Fruit fly (Drosophila melanogaster) whole organism, embryonic: Measurements from ENCODE around the gene CG14883.

Source experiments
- ATbp ChIP-seq: fragments of 200-800 bp; sonication (Bioruptor generic); optimal IDR thresholded peaks from 2 replicates; lab custom pipeline; 2017; ENCODE audit warnings: missing biosample characterization, mild to moderate bottlenecking, missing genetic modification characterization, missing genetic modification reagents
- BEAF-32 ChIP-seq: fragments of 200-800 bp; sonication (Bioruptor generic); optimal IDR thresholded peaks from 3 replicates; lab custom pipeline; 2017; ENCODE audit warnings: missing biosample characterization, missing genetic modification characterization, mild to moderate bottlenecking, moderate library complexity, missing genetic modification reagents
- CG10654 ChIP-seq: fragments of 200-800 bp; sonication (Bioruptor generic); optimal IDR thresholded peaks from 2 replicates; lab custom pipeline; 2016; ENCODE audit warnings: missing biosample characterization, missing genetic modification characterization
- CG11560 ChIP-seq: fragments of 200-800 bp; sonication (Bioruptor generic); IDR thresholded peaks from 3 replicates; pipeline ENCODE4 v1.3.6; 2022; ENCODE audit warnings: missing biosample characterization, missing genetic modification characterization
- CG12104 ChIP-seq: fragments of 200-800 bp; sonication (Bioruptor generic); optimal IDR thresholded peaks from 3 replicates; lab custom pipeline; 2016; ENCODE audit warnings: missing biosample characterization, missing genetic modification characterization
- CG12219 ChIP-seq: fragments of 200-800 bp; sonication (Bioruptor generic); optimal IDR thresholded peaks from 3 replicates; lab custom pipeline; 2018; ENCODE audit warnings: missing biosample characterization, mild to moderate bottlenecking, missing genetic modification characterization
- CG12299 ChIP-seq: fragments of 200-800 bp; sonication (Bioruptor generic); optimal IDR thresholded peaks from 2 replicates; lab custom pipeline; 2018; ENCODE audit warnings: missing biosample characterization, mild to moderate bottlenecking, missing genetic modification characterization
- CG13775 ChIP-seq: fragments of 200-800 bp; sonication (Bioruptor generic); optimal IDR thresholded peaks from 3 replicates; lab custom pipeline; 2017; ENCODE audit warnings: missing biosample characterization, mild to moderate bottlenecking, missing genetic modification characterization
- CG16779 ChIP-seq: fragments of 200-800 bp; sonication (Bioruptor generic); IDR thresholded peaks from 2 replicates; pipeline ENCODE4 v1.3.6; 2022; ENCODE audit warnings: missing biosample characterization, missing genetic modification characterization
- CG17385 ChIP-seq: fragments of 200-800 bp; sonication (Bioruptor generic); optimal IDR thresholded peaks from 3 replicates; lab custom pipeline; 2018; ENCODE audit warnings: missing biosample characterization, mild to moderate bottlenecking, missing genetic modification characterization
- CG1792 ChIP-seq: fragments of 200-800 bp; sonication (Bioruptor generic); optimal IDR thresholded peaks from 2 replicates; lab custom pipeline; 2016; ENCODE audit warnings: missing biosample characterization, missing genetic modification characterization
- CG18599 ChIP-seq: fragments of 200-800 bp; sonication (Bioruptor generic); optimal IDR thresholded peaks from 3 replicates; lab custom pipeline; 2017; ENCODE audit warnings: missing biosample characterization, missing genetic modification characterization, mild to moderate bottlenecking, moderate library complexity, missing genetic modification reagents
- CG2875 ChIP-seq: fragments of 200-800 bp; sonication (Bioruptor generic); optimal IDR thresholded peaks from 2 replicates; lab custom pipeline; 2017; ENCODE audit warnings: missing biosample characterization, mild to moderate bottlenecking, missing genetic modification characterization, missing genetic modification reagents
- CG3726 ChIP-seq: fragments of 200-800 bp; sonication (Bioruptor generic); IDR thresholded peaks from 3 replicates; pipeline ENCODE4, ENCODE4 v1.3.6; 2022; ENCODE audit warnings: missing biosample characterization, missing genetic modification characterization
- CG43689 ChIP-seq: fragments of 200-800 bp; sonication (Bioruptor generic); IDR thresholded peaks from 2 replicates; pipeline ENCODE4 v1.3.6; 2022; ENCODE audit warnings: missing biosample characterization, missing genetic modification characterization
- CG6791 ChIP-seq: fragments of 200-800 bp; sonication (Bioruptor generic); IDR thresholded peaks from 3 replicates; pipeline ENCODE4 v1.3.6; 2022; ENCODE audit warnings: missing biosample characterization, missing genetic modification characterization; ENCODE audit not compliant: partially characterized antibody
- CG6813 ChIP-seq: fragments of 200-800 bp; sonication (Bioruptor generic); optimal IDR thresholded peaks from 2 replicates; lab custom pipeline; 2017; ENCODE audit warnings: missing biosample characterization, missing genetic modification characterization, mild to moderate bottlenecking, moderate library complexity, missing genetic modification reagents
- CG8089 ChIP-seq: fragments of 200-800 bp; sonication (Bioruptor generic); optimal IDR thresholded peaks from 3 replicates; lab custom pipeline; 2016; ENCODE audit warnings: missing biosample characterization, missing genetic modification characterization
- CG8281 ChIP-seq: fragments of 200-800 bp; sonication (Bioruptor generic); optimal IDR thresholded peaks from 2 replicates; lab custom pipeline; 2018; ENCODE audit warnings: missing biosample characterization, mild to moderate bottlenecking, missing genetic modification characterization, moderate library complexity
- CG8359 ChIP-seq: fragments of 200-800 bp; sonication (Bioruptor generic); optimal IDR thresholded peaks from 2 replicates; lab custom pipeline; 2017; ENCODE audit warnings: missing biosample characterization, mild to moderate bottlenecking, missing genetic modification characterization, borderline replicate concordance
- CG9817 ChIP-seq: fragments of 200-800 bp; sonication (Bioruptor generic); optimal IDR thresholded peaks from 2 replicates; lab custom pipeline; 2018; ENCODE audit warnings: missing biosample characterization, mild to moderate bottlenecking, missing genetic modification characterization, moderate library complexity
- CkIIα-i1 ChIP-seq: fragments of 200-800 bp; sonication (Bioruptor generic); IDR thresholded peaks from 2 replicates; pipeline ENCODE4 v1.3.6; 2022; ENCODE audit warnings: missing biosample characterization, missing genetic modification characterization
- HLH3B ChIP-seq: fragments of 200-800 bp; sonication (Bioruptor generic); IDR thresholded peaks from 2 replicates; pipeline ENCODE4 v1.3.6; 2022; ENCODE audit warnings: missing biosample characterization, missing genetic modification characterization
- Hsf ChIP-seq: fragments of 200-800 bp; sonication (Bioruptor generic); optimal IDR thresholded peaks from 3 replicates; lab custom pipeline; 2016; ENCODE audit warnings: missing biosample characterization, missing genetic modification characterization
- NC2α ChIP-seq: fragments of 200-800 bp; sonication (Bioruptor generic); optimal IDR thresholded peaks from 2 replicates; lab custom pipeline; 2016; ENCODE audit warnings: missing biosample characterization, missing genetic modification characterization
- NfI ChIP-seq: fragments of 200-800 bp; sonication (Bioruptor generic); optimal IDR thresholded peaks from 3 replicates; lab custom pipeline; 2018; ENCODE audit warnings: missing biosample characterization, mild to moderate bottlenecking, missing genetic modification characterization, moderate library complexity
- Rfx ChIP-seq: fragments of 200-800 bp; sonication (Bioruptor generic); IDR thresholded peaks from 2 replicates; pipeline ENCODE4 v1.3.6; 2022; ENCODE audit warnings: missing biosample characterization, missing genetic modification characterization
- Sox102F ChIP-seq: fragments of 200-800 bp; sonication (Bioruptor generic); optimal IDR thresholded peaks from 2 replicates; lab custom pipeline; 2018; ENCODE audit warnings: missing biosample characterization, mild to moderate bottlenecking, missing genetic modification characterization, moderate library complexity
- Xbp1 ChIP-seq: fragments of 200-800 bp; sonication (Bioruptor generic); optimal IDR thresholded peaks from 3 replicates; lab custom pipeline; 2016; ENCODE audit warnings: missing biosample characterization, mild to moderate bottlenecking, missing genetic modification characterization
- ap ChIP-seq: fragments of 200-800 bp; sonication (Bioruptor generic); IDR thresholded peaks from 2 replicates; pipeline ENCODE4 v1.3.6; 2022; ENCODE audit warnings: missing biosample characterization, missing genetic modification characterization
- br ChIP-seq: fragments of >200 bp; optimal IDR thresholded peaks from 2 replicates; lab custom pipeline; 2017
- bsh ChIP-seq, 2 experiments: fragments of 200-800 bp; sonication (Bioruptor generic); optimal IDR thresholded peaks; 2 replicates each; lab custom pipeline; 2017 to 2018; ENCODE audit warnings: mild to moderate bottlenecking in 2 of 2, missing biosample characterization in 2 of 2, missing genetic modification characterization in 2 of 2, moderate library complexity in 1 of 2
- cad ChIP-seq: fragments of >200 bp; optimal IDR thresholded peaks from 2 replicates; lab custom pipeline; 2017; ENCODE audit warnings: missing biosample characterization, missing genetic modification characterization
- cato ChIP-seq: fragments of 200-800 bp; sonication (Bioruptor generic); optimal IDR thresholded peaks from 2 replicates; lab custom pipeline; 2016; ENCODE audit warnings: missing biosample characterization, missing genetic modification characterization, borderline replicate concordance
- croc ChIP-seq: fragments of 200-800 bp; sonication (Bioruptor generic); conservative IDR thresholded peaks from 3 replicates; pipeline ENCODE4 v1.3.6; 2022; ENCODE audit warnings: missing biosample characterization, missing genetic modification characterization
- crp ChIP-seq, 2 experiments: fragments of 200-800 bp; sonication (Bioruptor generic); optimal IDR thresholded peaks; 2 replicates in 1 of 2; 3 replicates in 1 of 2; lab custom pipeline; 2017; ENCODE audit warnings: missing biosample characterization in 2 of 2, missing genetic modification characterization in 2 of 2, mild to moderate bottlenecking in 1 of 2, moderate library complexity in 1 of 2
- da ChIP-seq: fragments of 200-800 bp; sonication (Bioruptor generic); optimal IDR thresholded peaks from 2 replicates; lab custom pipeline; 2016; ENCODE audit warnings: missing biosample characterization, missing genetic modification characterization
- fd3F ChIP-seq: fragments of 200-800 bp; sonication (Bioruptor generic); optimal IDR thresholded peaks from 2 replicates; lab custom pipeline; 2018; ENCODE audit warnings: missing biosample characterization, mild to moderate bottlenecking, missing genetic modification characterization, moderate library complexity
- gcm2 ChIP-seq: fragments of 200-800 bp; sonication (Bioruptor generic); optimal IDR thresholded peaks from 2 replicates; lab custom pipeline; 2016; ENCODE audit warnings: missing biosample characterization, missing genetic modification characterization
- inv ChIP-seq: fragments of 200-800 bp; sonication (Bioruptor generic); IDR thresholded peaks from 2 replicates; pipeline ENCODE4 v1.3.6; 2022; ENCODE audit warnings: missing biosample characterization, missing genetic modification characterization; ENCODE audit not compliant: partially characterized antibody
- lov ChIP-seq, 2 experiments: fragments of 200-800 bp in 1 of 2; fragments of >200 bp in 1 of 2; sonication (Bioruptor generic) in 1 of 2; IDR thresholded peaks in 1 of 2; optimal IDR thresholded peaks in 1 of 2; 2 replicates in 1 of 2; 3 replicates in 1 of 2; pipeline versions ENCODE4 v1.3.6 to Lab custom; 2017 to 2022; ENCODE audit warnings: missing biosample characterization in 1 of 2, missing genetic modification characterization in 1 of 2
- prd ChIP-seq, 3 experiments: fragments of >200 bp in 2 of 3; fragments of 200-800 bp in 1 of 3; sonication (Bioruptor generic) in 1 of 3; optimal IDR thresholded peaks in 2 of 3; IDR thresholded peaks in 1 of 3; 2 replicates in 2 of 3; 3 replicates in 1 of 3; pipeline versions ENCODE4 v1.3.6 to Lab custom; 2017 to 2022; ENCODE audit warnings: missing biosample characterization in 1 of 3, missing genetic modification characterization in 1 of 3
- psq ChIP-seq: fragments of 200-800 bp; sonication (Bioruptor generic); optimal IDR thresholded peaks from 2 replicates; lab custom pipeline; 2017; ENCODE audit warnings: missing biosample characterization, missing genetic modification characterization
- ro ChIP-seq: fragments of 200-800 bp; sonication (Bioruptor generic); IDR thresholded peaks from 2 replicates; pipeline ENCODE4 v1.3.6; 2022; ENCODE audit warnings: missing biosample characterization, missing genetic modification characterization
- sim ChIP-seq: fragments of 200-800 bp; sonication (Bioruptor generic); IDR thresholded peaks from 2 replicates; pipeline ENCODE4 v1.3.6; 2022; ENCODE audit warnings: missing biosample characterization, missing genetic modification characterization
- so ChIP-seq: fragments of 200-800 bp; sonication (Bioruptor generic); IDR thresholded peaks from 3 replicates; pipeline ENCODE4 v1.3.6; 2022; ENCODE audit warnings: missing biosample characterization, missing genetic modification characterization
- tgo ChIP-seq: fragments of 200-800 bp; sonication (Bioruptor generic); IDR thresholded peaks from 3 replicates; pipeline ENCODE4 v1.3.6; 2022; ENCODE audit warnings: missing biosample characterization, missing genetic modification characterization
- yki ChIP-seq: fragments of >200 bp; optimal IDR thresholded peaks from 3 replicates; lab custom pipeline; 2018

Gene CG14883

dm6 chr3R:16469501-16470263 is 13.8 kb downstream of the CG14883 start, which contains the start of the genes CG42232 and CSN5 (continued):
- TF ChIP-seq NfI (GFP tag; lab: Kevin White, UChicago): no peak
- no peak for TF ChIP-seq sim (GFP tag; lab: Robert Waterston, UW)
- TF ChIP-seq lov (optimal IDR thresholded peaks at IDR 0.05; lab: Kevin White, UChicago): no peak
- TF ChIP-seq lov (GFP tag; IDR thresholded peaks at IDR 0.05; lab: Robert Waterston, UW): no peak
- no peak for TF ChIP-seq so
- TF ChIP-seq CG6791 (GFP tag; lab: Robert Waterston, UW): peak; percentile 52; the same call in 1 of the 3 replicates
- peak in 1 of 2 experiments; percentile 20 for TF ChIP-seq crp (GFP tag; optimal IDR thresholded peaks at IDR 0.05; lab: Kevin White, UChicago)
- TF ChIP-seq CG6813 (GFP tag; lab: Kevin White, UChicago): no peak
- TF ChIP-seq Hsf (GFP tag; lab: Kevin White, UChicago): peak; percentile 66
- TF ChIP-seq CG17385 (GFP tag; lab: Kevin White, UChicago): peak; percentile 49
- no peak for TF ChIP-seq CG1792 (GFP tag; lab: Kevin White, UChicago)
- peak; percentile 28 for TF ChIP-seq psq (GFP tag; lab: Kevin White, UChicago)
- no peak for TF ChIP-seq ATbp
- TF ChIP-seq CG3726 (GFP tag; lab: Robert Waterston, UW): no peak
- TF ChIP-seq CG18599 (GFP tag; lab: Kevin White, UChicago): peak; percentile 64
- TF ChIP-seq CG43689 (GFP tag; lab: Robert Waterston, UW): no peak
- TF ChIP-seq ap (GFP tag; lab: Robert Waterston, UW): peak; percentile 38; the same call in 1 of the 2 replicates
- TF ChIP-seq ro (GFP tag; lab: Robert Waterston, UW): no peak
- TF ChIP-seq croc (GFP tag; lab: Robert Waterston, UW): no peak; the same call in 2 of the 3 replicates
- TF ChIP-seq cato: peak; percentile 4
- no peak for TF ChIP-seq bsh (GFP tag; optimal IDR thresholded peaks at IDR 0.05; lab: Kevin White, UChicago)
- peak; percentile 57 for TF ChIP-seq BEAF-32 (GFP tag; lab: Kevin White, UChicago)
- no peak for TF ChIP-seq CG8089 (GFP tag; lab: Kevin White, UChicago)
- TF ChIP-seq HLH3B: no peak
- no peak for TF ChIP-seq CG8281 (tag; lab: Kevin White, UChicago)
- TF ChIP-seq CG9817 (tag; lab: Kevin White, UChicago): peak; percentile 51
- no peak for TF ChIP-seq yki (lab: Kevin White, UChicago)
- TF ChIP-seq tgo (GFP tag; lab: Robert Waterston, UW): peak; percentile 39; the same call in 1 of the 3 replicates
- TF ChIP-seq CG12299: peak; percentile 9
- peak; percentile 67 for TF ChIP-seq CG10654 (GFP tag; lab: Kevin White, UChicago)
- TF ChIP-seq CG8359 (GFP tag; lab: Kevin White, UChicago): no peak
- no peak for TF ChIP-seq inv (GFP tag; lab: Robert Waterston, UW)
- TF ChIP-seq fd3F (GFP tag; lab: Kevin White, UChicago): no peak
- no peak for TF ChIP-seq da
- no peak for TF ChIP-seq br (lab: Kevin White, UChicago)
- no peak for TF ChIP-seq prd (optimal IDR thresholded peaks at IDR 0.05; lab: Kevin White, UChicago)
- TF ChIP-seq prd (GFP tag; IDR thresholded peaks at IDR 0.05; lab: Robert Waterston, UW): peak; percentile 59; the same call in 2 of the 3 replicates
- no peak for TF ChIP-seq CG16779 (GFP tag; lab: Robert Waterston, UW)
- TF ChIP-seq CG12104: peak; percentile 63
- TF ChIP-seq CG11560 (tag; lab: Robert Waterston, UW): no peak
- TF ChIP-seq CG2875 (GFP tag; lab: Kevin White, UChicago): peak; percentile 26
- peak; percentile 65; the same call in 1 of the 2 replicates for TF ChIP-seq Rfx (GFP tag; lab: Robert Waterston, UW)
- no peak for TF ChIP-seq NC2α (GFP tag; lab: Kevin White, UChicago)
- TF ChIP-seq cad (GFP tag; lab: Kevin White, UChicago): no peak
- no peak for TF ChIP-seq Sox102F (GFP tag; lab: Kevin White, UChicago)
- peak; percentile 78 for TF ChIP-seq Xbp1
- no peak for TF ChIP-seq gcm2 (GFP tag; lab: Kevin White, UChicago)
- no peak for TF ChIP-seq CG12219
- no peak for TF ChIP-seq CkIIα-i1 (GFP tag; lab: Robert Waterston, UW)
- peak; percentile 80 for TF ChIP-seq CG13775 (GFP tag; lab: Kevin White, UChicago)
